Worm (Caenorhabditis elegans): ENCODE results near the gene T12A7.10.

Gene T12A7.10

ce11 chrIV:11710331-11710730, 44.6 kb downstream of the T12A7.10 start (continued):
- TF ChIP-seq ceh-82 (tag; optimal IDR thresholded peaks at IDR 0.05) (no peak), lin-13 (GFP tag; optimal IDR thresholded peaks at IDR 0.05) (no peak), lin-11 (tag; optimal IDR thresholded peaks at IDR 0.05) (no peak), unc-62 (GFP tag; optimal IDR thresholded peaks at IDR 0.05) (no peak), fos-1 (tag; optimal IDR thresholded peaks at IDR 0.05) (no peak), ama-1 (optimal IDR thresholded peaks at IDR 0.05) (no peak), sma-3 (GFP tag; optimal IDR thresholded peaks at IDR 0.05) (no peak), alr-1 (tag; optimal IDR thresholded peaks at IDR 0.05) (no peak)
